Worm (Caenorhabditis elegans) whole organism, dauer: ENCODE measurements around the gene fat-6.

Experiments used
- unc-62 ChIP-seq: sonication (generic microtip); optimal IDR thresholded peaks from 2 replicates; lab custom pipeline; 2017; ENCODE audit warnings: missing biosample characterization, missing genetic modification reagents, missing genetic modification characterization

The fat-6 gene

DNA sequence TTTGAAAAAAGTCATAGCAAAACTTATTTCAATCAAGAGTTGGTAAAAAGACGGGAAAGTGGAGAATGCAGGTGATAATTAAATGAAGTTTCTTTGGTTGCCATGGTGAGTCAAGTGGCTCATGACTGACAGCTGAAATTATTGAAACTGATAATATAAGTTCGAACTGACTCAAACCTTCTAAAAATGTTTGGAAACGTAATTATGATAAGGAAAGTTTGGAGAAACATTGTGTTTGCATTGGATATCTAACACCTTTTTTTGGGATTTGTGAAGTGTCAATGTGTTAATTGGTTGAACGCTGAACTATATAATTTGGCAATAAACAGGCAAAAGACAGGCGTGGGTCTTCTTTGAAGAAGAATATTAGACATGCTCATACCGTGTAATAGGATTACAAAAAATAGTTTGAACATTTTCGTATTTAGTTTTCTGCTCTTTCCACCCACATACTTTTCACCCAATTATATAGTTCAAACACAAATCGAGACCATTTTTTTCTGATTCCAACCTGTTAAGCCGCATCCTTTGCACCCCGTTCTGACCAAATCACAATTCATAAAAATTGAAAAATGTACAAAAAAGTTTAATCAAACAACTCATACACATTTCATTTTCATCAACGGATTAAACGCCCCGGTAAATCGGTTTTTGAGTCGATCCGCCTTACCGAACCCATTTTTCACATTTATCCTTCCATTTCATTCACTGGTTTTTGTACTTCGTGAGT lies 10.0 kb upstream of the fat-6 start, which contains the start of the genes srlf-33 and srlf-32:
TSS of gene srlf-33 (minus strand) at position 101 of the 730 bp plus-strand sequence.
TSS of gene srlf-32 (plus strand) at position 680 of the 730 bp plus-strand sequence.
- no peak for TF ChIP-seq unc-62

ce11 chrIV:11924092-11924491 lies 8.6 kb upstream of the fat-6 start:
- no peak for TF ChIP-seq unc-62

ce11 chrIV:11923074-11923473 lies 7.6 kb upstream of the fat-6 start, which contains the start of gene srlf-31:
Gene srlf-31 (minus strand): TSS chrIV:11923174.
- no peak for TF ChIP-seq unc-62

DNA sequence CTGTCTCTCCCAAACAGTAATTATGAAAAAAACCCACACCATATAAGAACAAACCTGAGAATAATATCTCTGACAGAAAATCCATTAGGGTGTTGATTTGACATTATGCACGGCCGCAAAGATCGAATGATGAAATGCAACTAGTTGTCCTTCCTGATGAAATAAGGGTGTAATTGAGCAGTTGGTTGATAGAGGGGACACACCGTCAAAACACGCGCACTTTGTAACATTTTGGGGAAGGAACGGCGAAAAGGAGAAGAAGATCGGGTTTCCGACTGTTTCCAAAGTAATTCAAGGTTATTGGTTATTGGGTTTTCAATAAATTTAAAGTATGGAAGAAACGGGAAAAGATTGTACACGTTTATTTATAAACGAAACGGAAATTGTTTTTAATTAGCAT lies 6.5 kb upstream of the fat-6 start, which contains the start of gene ZK822.1:
TSS of gene ZK822.1 (minus strand) at position 121 of the 400 bp plus-strand sequence.
- TF ChIP-seq unc-62 = no peak

DNA sequence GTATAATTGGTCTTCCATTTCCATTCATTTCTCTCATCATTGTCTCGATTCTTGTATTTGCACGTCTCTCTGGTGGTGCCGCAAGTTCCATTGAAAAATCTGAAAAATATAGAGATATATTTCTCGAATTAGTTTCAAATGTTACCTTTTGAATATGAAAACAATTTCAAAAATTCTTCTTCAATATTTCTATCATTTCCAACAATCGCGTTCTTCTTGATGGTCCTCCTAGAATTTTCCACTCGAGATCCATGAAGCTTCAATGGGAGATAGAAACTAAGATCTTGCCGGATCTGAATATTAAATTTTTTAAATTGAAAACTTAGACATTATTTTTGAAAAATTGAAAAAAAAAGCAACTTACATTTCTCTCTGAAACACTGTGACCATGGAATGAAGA lies 3.6 kb upstream of the fat-6 start:
- no peak for TF ChIP-seq unc-62

- no peak for TF ChIP-seq unc-62
Observed at ce11 chrIV:11917886-11918285, 2.4 kb upstream of the fat-6 start.

ce11 chrIV:11916907-11917306 lies 1.4 kb upstream of the fat-6 start, which contains the start of gene ZK822.10:
Gene ZK822.10 (plus strand): TSS chrIV:11917137.
- no peak for TF ChIP-seq unc-62

- TF ChIP-seq unc-62 = no peak
Observed at ce11 chrIV:11915768-11916453, 424 bp upstream of the fat-6 start, which contains the start of gene ZK822.9. Gene ZK822.9 (plus strand): TSS chrIV:11915947.

DNA sequence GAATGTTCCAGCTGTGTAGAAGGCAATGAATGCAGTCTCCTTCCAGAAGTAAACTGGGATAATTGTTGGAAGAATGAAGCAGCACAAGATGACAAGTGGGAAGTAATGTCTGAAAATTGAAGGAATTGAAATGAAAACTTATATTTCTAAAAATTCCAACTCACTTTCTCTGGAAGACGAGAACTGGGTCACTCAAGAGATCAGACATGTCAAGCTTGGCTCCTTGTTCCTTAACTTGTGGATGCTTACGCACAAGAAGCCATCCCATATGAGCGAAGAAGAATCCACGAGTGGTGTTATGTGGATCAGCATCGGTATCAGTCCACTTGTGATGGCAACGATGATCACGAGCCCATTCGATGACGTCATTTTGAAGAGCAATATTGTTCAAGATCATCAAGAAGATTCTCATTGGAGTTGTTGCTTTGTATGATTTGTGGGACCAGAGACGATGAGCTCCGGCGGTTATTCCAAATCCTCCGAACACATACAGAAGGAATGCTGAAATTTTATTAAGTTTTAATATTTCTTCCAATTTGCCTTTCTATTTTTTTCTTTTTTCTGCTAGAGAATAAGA lies 1.1 kb downstream of the fat-6 start:
- TF ChIP-seq unc-62 = no peak

- no peak for TF ChIP-seq unc-62
Observed at ce11 chrIV:11913295-11913940, 2.1 kb downstream of the fat-6 start.

DNA sequence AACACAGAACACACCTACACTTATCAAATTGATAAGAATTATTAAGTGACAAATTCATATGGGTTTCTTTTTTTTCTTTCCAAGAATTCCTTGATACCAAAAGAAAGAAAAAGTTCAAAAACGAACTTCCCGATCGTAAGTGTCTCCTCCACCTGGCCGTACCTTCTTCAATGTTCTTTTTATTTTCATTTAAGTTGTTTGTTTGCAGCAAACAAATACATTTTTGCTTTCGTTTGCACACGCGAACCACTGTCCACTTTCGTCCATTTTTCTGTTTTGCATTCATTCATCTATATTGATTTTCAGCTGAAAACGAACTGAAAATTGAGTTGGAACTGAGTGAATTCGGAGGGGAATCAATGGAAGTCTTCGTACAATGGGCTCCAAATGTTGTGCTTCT lies 3.8 kb downstream of the fat-6 start, which contains the start of gene VZK822L.2:
TSS of gene VZK822L.2 (plus strand) at position 301 of the 400 bp plus-strand sequence.
- TF ChIP-seq unc-62 = no peak

ce11 chrIV:11908733-11909132 lies 6.8 kb downstream of the fat-6 start:
- no peak for TF ChIP-seq unc-62

ce11 chrIV:11903676-11904075 lies 11.8 kb downstream of the fat-6 start:
- TF ChIP-seq unc-62 = no peak

DNA sequence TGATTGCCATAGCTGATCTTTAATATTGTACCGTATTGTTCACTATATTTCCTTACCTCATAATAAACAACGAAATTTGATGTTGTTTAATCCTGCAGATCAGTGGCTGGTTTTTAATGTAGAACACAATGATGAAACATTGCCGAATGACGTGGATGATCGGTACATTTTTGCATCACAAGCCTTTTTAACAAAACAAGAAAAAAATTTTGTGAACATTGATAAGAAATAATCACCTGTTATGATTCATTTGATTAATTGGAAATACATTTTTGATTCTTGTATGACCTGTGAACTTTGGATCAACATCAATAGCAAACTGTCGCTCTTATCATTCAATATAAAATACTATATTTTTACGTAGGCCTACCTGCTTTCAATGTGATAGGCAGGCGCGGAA lies 12.7 kb downstream of the fat-6 start:
- no peak for TF ChIP-seq unc-62

- TF ChIP-seq unc-62 = no peak
Observed at ce11 chrIV:11901215-11901614, 14.3 kb downstream of the fat-6 start.

DNA sequence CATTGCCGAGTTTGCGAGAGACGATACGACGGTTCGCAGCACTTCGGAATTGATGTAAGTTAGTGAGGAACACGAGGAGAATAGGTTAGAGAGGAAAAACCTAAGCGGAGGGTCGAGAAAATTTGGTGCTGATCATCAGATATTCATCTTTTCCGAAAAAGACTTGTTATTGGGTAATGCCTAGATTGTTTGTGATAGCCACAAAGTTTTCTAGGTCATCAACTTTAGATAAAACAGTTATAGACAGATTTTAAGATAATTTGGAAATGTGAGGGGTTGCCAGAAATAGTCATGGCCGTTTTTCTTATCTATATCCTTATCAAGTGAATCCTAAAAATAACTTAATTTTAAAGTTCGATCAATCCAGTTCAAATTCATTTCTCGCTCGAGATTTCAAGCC lies 15.1 kb downstream of the fat-6 start:
- TF ChIP-seq unc-62 = no peak

DNA sequence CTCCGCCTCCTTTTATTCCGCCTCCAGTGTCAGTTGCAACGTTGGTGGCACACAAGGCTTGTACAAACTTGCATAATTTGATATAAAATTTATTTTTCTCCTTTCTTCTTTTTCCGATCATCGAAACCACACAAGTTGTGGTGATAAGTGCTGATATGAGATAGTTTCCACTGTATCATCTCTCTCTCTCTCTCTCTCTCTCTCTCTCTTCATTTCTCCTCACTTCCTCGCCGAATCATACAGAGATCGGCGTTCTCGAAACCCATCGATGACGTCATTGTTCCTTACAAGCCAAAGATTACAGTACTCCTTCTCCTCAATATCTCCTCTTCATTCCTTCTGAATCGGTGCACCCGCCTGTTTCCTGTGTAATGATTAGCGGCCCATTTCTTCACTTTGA lies 16.1 kb downstream of the fat-6 start, which contains the start of gene nhr-43:
TSS of gene nhr-43 (plus strand) at position 233 of the 400 bp plus-strand sequence.
- no peak for TF ChIP-seq unc-62
